Worm (Caenorhabditis elegans): Measurements from ENCODE around the gene T05H4.3.

DNA sequence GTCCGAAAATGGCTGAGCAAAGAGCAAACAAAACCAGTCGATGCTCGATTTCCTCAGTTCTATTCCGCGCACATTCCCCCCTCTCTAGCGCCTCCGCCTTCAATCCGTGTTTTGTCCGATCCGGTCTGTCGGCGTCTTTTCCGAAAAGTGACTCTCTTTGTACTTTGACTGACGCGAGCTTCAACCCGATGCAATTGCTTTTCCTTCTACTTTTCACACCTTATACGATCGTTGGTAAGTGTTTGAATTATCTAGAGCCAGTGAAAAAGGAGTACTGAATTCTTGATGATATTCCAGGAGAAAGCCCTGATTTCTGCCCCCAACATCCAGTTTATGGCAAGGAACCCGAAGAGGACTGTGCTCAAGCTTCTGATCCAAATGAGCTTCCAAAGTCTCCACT is 27.2 kb upstream of the T05H4.3 start, which contains the start of gene cht-6:
- no peak for TF ChIP-seq ama-1 (optimal IDR thresholded peaks at IDR 0.05)
- no peak for TF ChIP-seq hmbx-1 (tag; optimal IDR thresholded peaks at IDR 0.05)
- no peak for TF ChIP-seq ets-7 (tag; optimal IDR thresholded peaks at IDR 0.05)
- no peak for TF ChIP-seq flt-1 (GFP tag; IDR thresholded peaks at IDR 0.05)
- no peak for TF ChIP-seq tra-4 (tag; optimal IDR thresholded peaks at IDR 0.05)
- TF ChIP-seq scrt-1 (GFP tag; IDR thresholded peaks at IDR 0.05) = no peak
- TF ChIP-seq tbx-37 (GFP tag; conservative IDR thresholded peaks at IDR 0.05) = no peak
- TF ChIP-seq pes-1 (GFP tag; IDR thresholded peaks at IDR 0.05) = no peak
- TF ChIP-seq aly-1 (tag; optimal IDR thresholded peaks at IDR 0.05) = no peak
